Worm (Caenorhabditis elegans) whole organism, young adult: ENCODE data around the gene let-716.

Experiments
- B0019.2 ChIP-seq: fragments of 200-800 bp; sonication (Bioruptor generic); conservative IDR thresholded peaks from 2 replicates; pipeline ENCODE4 v1.3.6; 2022; ENCODE audit warnings: missing genetic modification reagents, missing genetic modification characterization, missing compliant biosample characterization
- B0035.1 ChIP-seq: sonication (generic microtip); optimal IDR thresholded peaks from 2 replicates; lab custom pipeline; 2016; ENCODE audit warnings: missing genetic modification characterization, mild to moderate bottlenecking, missing compliant biosample characterization, missing genotype, missing genetic modification reagents
- B0336.3 ChIP-seq: fragments of 200-800 bp; sonication (Bioruptor generic); IDR thresholded peaks from 2 replicates; pipeline ENCODE4 v1.3.6; 2022; ENCODE audit warnings: missing genetic modification characterization, missing compliant biosample characterization
- C06A6.2 ChIP-seq: fragments of 200-800 bp; sonication (Bioruptor generic); conservative IDR thresholded peaks from 2 replicates; pipeline ENCODE4 v1.3.6; 2022; ENCODE audit warnings: missing genetic modification characterization, missing compliant biosample characterization
- C17E4.6 ChIP-seq: fragments of 200-800 bp; sonication (Bioruptor generic); IDR thresholded peaks from 2 replicates; pipeline ENCODE4 v1.3.6; 2022; ENCODE audit warnings: missing genetic modification reagents, missing genetic modification characterization, missing compliant biosample characterization
- F23B12.7 ChIP-seq: sonication (generic microtip); optimal IDR thresholded peaks from 2 replicates; lab custom pipeline; 2017; ENCODE audit warnings: missing genetic modification characterization, mild to moderate bottlenecking, missing compliant biosample characterization, antibody characterized with exemption, moderate library complexity; ENCODE audit not compliant: insufficient read depth
- F37B4.10 ChIP-seq: fragments of 200-800 bp; sonication (Bioruptor generic); IDR thresholded peaks from 2 replicates; pipeline ENCODE4 v1.3.6; 2022; ENCODE audit warnings: missing genetic modification characterization, missing compliant biosample characterization
- F52B5.7 ChIP-seq: sonication (generic microtip); optimal IDR thresholded peaks from 2 replicates; lab custom pipeline; 2016; ENCODE audit warnings: mild to moderate bottlenecking, missing genetic modification characterization, missing compliant biosample characterization
- F55B11.4 ChIP-seq: sonication (generic microtip); optimal IDR thresholded peaks from 2 replicates; lab custom pipeline; 2016; ENCODE audit warnings: missing compliant biosample characterization, missing genetic modification characterization, borderline replicate concordance; ENCODE audit not compliant: insufficient read depth
- F57C9.4 ChIP-seq: sonication (generic microtip); optimal IDR thresholded peaks from 2 replicates; lab custom pipeline; 2017; ENCODE audit warnings: mild to moderate bottlenecking, missing genetic modification characterization, missing compliant biosample characterization
- T07F8.4 ChIP-seq: sonication (generic microtip); optimal IDR thresholded peaks from 2 replicates; lab custom pipeline; 2016; ENCODE audit warnings: mild to moderate bottlenecking, missing genetic modification characterization, moderate library complexity, missing compliant biosample characterization
- Y53F4B.3 ChIP-seq: fragments of 200-800 bp; sonication (Bioruptor generic); IDR thresholded peaks from 2 replicates; pipeline ENCODE4 v1.3.6; 2022; ENCODE audit warnings: missing genetic modification reagents, missing genetic modification characterization, missing compliant biosample characterization
- Y79H2A.3 ChIP-seq: fragments of 200-800 bp; sonication (Bioruptor generic); conservative IDR thresholded peaks from 2 replicates; pipeline ENCODE4 v1.3.6; 2022; ENCODE audit warnings: missing genetic modification reagents, missing genetic modification characterization, missing compliant biosample characterization
- aptf-2 ChIP-seq: fragments of 200-800 bp; sonication (Bioruptor generic); conservative IDR thresholded peaks from 2 replicates; pipeline ENCODE4 v1.3.6; 2022; ENCODE audit warnings: missing genetic modification reagents, missing genetic modification characterization, missing compliant biosample characterization
- attf-5 ChIP-seq: fragments of 200-800 bp; sonication (Bioruptor generic); optimal IDR thresholded peaks from 2 replicates; lab custom pipeline; 2018; ENCODE audit warnings: mild to moderate bottlenecking, missing genetic modification characterization, missing compliant biosample characterization
- attf-6 ChIP-seq: fragments of 200-800 bp; sonication (Bioruptor generic); IDR thresholded peaks from 2 replicates; pipeline ENCODE4 v1.3.6; 2022; ENCODE audit warnings: missing genetic modification reagents, missing genetic modification characterization, missing compliant biosample characterization
- bed-2 ChIP-seq: fragments of 200-800 bp; sonication (Bioruptor generic); IDR thresholded peaks from 2 replicates; pipeline ENCODE4 v1.3.6; 2022; ENCODE audit warnings: missing genetic modification reagents, missing genetic modification characterization, missing compliant biosample characterization
- ccch-3 ChIP-seq: fragments of 200-800 bp; sonication (Bioruptor generic); optimal IDR thresholded peaks from 2 replicates; lab custom pipeline; 2018; ENCODE audit warnings: mild to moderate bottlenecking, missing genetic modification characterization, missing compliant biosample characterization
- cebp-1 ChIP-seq, 2 experiments: fragments of 200-800 bp in 1 of 2; sonication (Bioruptor generic) in 1 of 2; sonication (generic microtip) in 1 of 2; IDR thresholded peaks in 1 of 2; optimal IDR thresholded peaks in 1 of 2; 2 replicates each; pipeline versions ENCODE4 v1.3.6 to Lab custom; 2017 to 2022; ENCODE audit warnings: missing compliant biosample characterization in 2 of 2, missing genetic modification characterization in 2 of 2, mild to moderate bottlenecking in 1 of 2, missing genetic modification reagents in 1 of 2, moderate library complexity in 1 of 2
- cebp-2 ChIP-seq: fragments of 200-800 bp; sonication (Bioruptor generic); IDR thresholded peaks from 2 replicates; pipeline ENCODE4 v1.3.6; 2022; ENCODE audit warnings: missing genetic modification characterization, missing compliant biosample characterization
- ceh-100 ChIP-seq: fragments of 200-800 bp; sonication (Bioruptor generic); IDR thresholded peaks from 2 replicates; pipeline ENCODE4 v1.3.6; 2022; ENCODE audit warnings: missing genetic modification reagents, missing genetic modification characterization, missing compliant biosample characterization
- ceh-27 ChIP-seq: fragments of 200-800 bp; sonication (Bioruptor generic); optimal IDR thresholded peaks from 2 replicates; lab custom pipeline; 2018; ENCODE audit warnings: mild to moderate bottlenecking, missing genetic modification characterization, moderate library complexity, missing compliant biosample characterization
- ceh-91 ChIP-seq: fragments of 200-800 bp; sonication (Bioruptor generic); IDR thresholded peaks from 2 replicates; pipeline ENCODE4 v1.3.6; 2022; ENCODE audit warnings: missing genetic modification reagents, missing genetic modification characterization, missing compliant biosample characterization
- dox-1 ChIP-seq: fragments of 200-800 bp; sonication (Bioruptor generic); IDR thresholded peaks from 2 replicates; pipeline ENCODE4 v1.3.6; 2022; ENCODE audit warnings: missing genetic modification reagents, missing genetic modification characterization, missing compliant biosample characterization
- dpff-1 ChIP-seq: sonication (generic microtip); optimal IDR thresholded peaks from 2 replicates; lab custom pipeline; 2017; ENCODE audit warnings: mild to moderate bottlenecking, missing genetic modification characterization, missing compliant biosample characterization
- egrh-3 ChIP-seq: fragments of 200-800 bp; sonication (Bioruptor generic); IDR thresholded peaks from 2 replicates; pipeline ENCODE4 v1.3.6; 2022; ENCODE audit warnings: missing genetic modification reagents, missing genetic modification characterization, missing compliant biosample characterization
- fkh-3 ChIP-seq: sonication (generic microtip); optimal IDR thresholded peaks from 2 replicates; lab custom pipeline; 2016; ENCODE audit warnings: mild to moderate bottlenecking, missing genetic modification characterization, missing compliant biosample characterization
- hmg-1.2 ChIP-seq: fragments of 200-800 bp; sonication (Bioruptor generic); IDR thresholded peaks from 2 replicates; pipeline ENCODE4 v1.3.6; 2022; ENCODE audit warnings: missing genetic modification reagents, missing genetic modification characterization, missing compliant biosample characterization
- hrde-1 ChIP-seq: sonication (generic microtip); optimal IDR thresholded peaks from 2 replicates; lab custom pipeline; 2016; ENCODE audit warnings: missing genetic modification characterization, mild to moderate bottlenecking, missing compliant biosample characterization, moderate library complexity, missing genotype, missing genetic modification reagents, borderline replicate concordance
- lag-1 ChIP-seq: fragments of 200-800 bp; sonication (Bioruptor generic); IDR thresholded peaks from 2 replicates; pipeline ENCODE4 v1.3.6; 2022; ENCODE audit warnings: missing genetic modification reagents, missing genetic modification characterization, missing compliant biosample characterization
- let-526 ChIP-seq: fragments of 200-800 bp; sonication (Bioruptor generic); IDR thresholded peaks from 2 replicates; pipeline ENCODE4 v1.3.6; 2022; ENCODE audit warnings: missing genetic modification reagents, missing genetic modification characterization, missing compliant biosample characterization
- lir-1 ChIP-seq: fragments of 200-800 bp; sonication (Bioruptor generic); conservative IDR thresholded peaks from 2 replicates; pipeline ENCODE4 v1.3.6; 2022; ENCODE audit warnings: missing genetic modification reagents, missing genetic modification characterization, missing compliant biosample characterization
- lsy-27 ChIP-seq: sonication (generic microtip); optimal IDR thresholded peaks from 2 replicates; lab custom pipeline; 2017; ENCODE audit warnings: missing genetic modification characterization, mild to moderate bottlenecking, missing compliant biosample characterization, antibody characterized with exemption, missing genotype, borderline replicate concordance; ENCODE audit not compliant: insufficient read depth
- madf-6 ChIP-seq: fragments of 200-800 bp; sonication (Bioruptor generic); IDR thresholded peaks from 2 replicates; pipeline ENCODE4 v1.3.6; 2022; ENCODE audit warnings: missing genetic modification reagents, missing genetic modification characterization, missing compliant biosample characterization
- mxl-1 ChIP-seq: sonication (generic microtip); optimal IDR thresholded peaks from 2 replicates; lab custom pipeline; 2016; ENCODE audit warnings: missing genetic modification characterization, missing compliant biosample characterization
- nfyb-1 ChIP-seq: fragments of 200-800 bp; sonication (Bioruptor generic); IDR thresholded peaks from 2 replicates; pipeline ENCODE4 v1.3.6; 2022; ENCODE audit warnings: missing genetic modification reagents, missing genetic modification characterization, missing compliant biosample characterization
- nhr-27 ChIP-seq: fragments of 200-800 bp; sonication (Bioruptor generic); optimal IDR thresholded peaks from 2 replicates; lab custom pipeline; 2018; ENCODE audit warnings: mild to moderate bottlenecking, missing genetic modification characterization, moderate library complexity, missing compliant biosample characterization
- nhr-80 ChIP-seq: sonication (generic microtip); optimal IDR thresholded peaks from 2 replicates; lab custom pipeline; 2016; ENCODE audit warnings: missing genetic modification characterization, missing compliant biosample characterization
- nhr-90 ChIP-seq: sonication (generic microtip); optimal IDR thresholded peaks from 2 replicates; lab custom pipeline; 2016; ENCODE audit warnings: missing genotype, mild to moderate bottlenecking, missing genetic modification characterization, missing compliant biosample characterization
- rcor-1 ChIP-seq: fragments of 200-800 bp; sonication (Bioruptor generic); IDR thresholded peaks from 2 replicates; pipeline ENCODE4 v1.3.6; 2022; ENCODE audit warnings: missing genetic modification reagents, missing genetic modification characterization, missing compliant biosample characterization
- rpc-1 ChIP-seq, 2 experiments: fragments of 150-350 bp in 1 of 2; sonication (generic microtip) in 1 of 2; optimal IDR thresholded peaks; 2 replicates each; lab custom pipeline; 2014 to 2018; ENCODE audit warnings: missing biosample characterization in 1 of 2, missing genetic modification characterization in 1 of 2, missing genetic modification reagents in 1 of 2, missing genotype in 1 of 2
- sdz-38 ChIP-seq: sonication (generic microtip); optimal IDR thresholded peaks from 2 replicates; lab custom pipeline; 2016; ENCODE audit warnings: missing genotype, missing genetic modification characterization, missing compliant biosample characterization
- sea-2 ChIP-seq: fragments of 200-800 bp; sonication (Bioruptor generic); IDR thresholded peaks from 2 replicates; pipeline ENCODE4 v1.3.6; 2022; ENCODE audit warnings: missing genetic modification characterization, missing compliant biosample characterization
- snpc-1.1 ChIP-seq: sonication (generic microtip); optimal IDR thresholded peaks from 2 replicates; lab custom pipeline; 2017; ENCODE audit warnings: missing genetic modification characterization, mild to moderate bottlenecking, missing compliant biosample characterization, antibody characterized with exemption, moderate library complexity, missing genotype, missing genetic modification reagents; ENCODE audit not compliant: insufficient read depth
- somi-1 ChIP-seq: fragments of 200-800 bp; sonication (Bioruptor generic); optimal IDR thresholded peaks from 2 replicates; lab custom pipeline; 2018; ENCODE audit warnings: mild to moderate bottlenecking, missing genetic modification characterization, missing compliant biosample characterization
- zfh-2 ChIP-seq: fragments of 200-800 bp; sonication (Bioruptor generic); conservative IDR thresholded peaks from 2 replicates; pipeline ENCODE4 v1.3.6; 2022; ENCODE audit warnings: missing genetic modification reagents, missing genetic modification characterization, missing compliant biosample characterization
- ztf-28 ChIP-seq: fragments of 200-800 bp; sonication (Bioruptor generic); IDR thresholded peaks from 2 replicates; pipeline ENCODE4 v1.3.6; 2022; ENCODE audit warnings: missing genetic modification reagents, missing genetic modification characterization, missing compliant biosample characterization

let-716 gene

ce11 chrIII:6431766-6432228 is 48.4 kb downstream of the let-716 start, which contains the start of the genes mrps-17 and txdc-9 (continued):
- TF ChIP-seq ztf-28 (no peak), F55B11.4 (no peak), nhr-80 (tag; lab: Kevin White, UChicago) (no peak), dox-1 (GFP tag; lab: Robert Waterston, UW) (peak; percentile 40; the same call in 1 of the 2 replicates), sea-2 (GFP tag; lab: Robert Waterston, UW) (no peak), somi-1 (GFP tag; lab: Kevin White, UChicago) (no peak), rcor-1 (GFP tag; lab: Robert Waterston, UW) (no peak), ceh-27 (GFP tag; lab: Kevin White, UChicago) (peak; percentile 55), F52B5.7 (tag; lab: Kevin White, UChicago) (no peak), C06A6.2 (GFP tag; lab: Robert Waterston, UW) (no peak), Y53F4B.3 (GFP tag; lab: Robert Waterston, UW) (no peak), B0019.2 (GFP tag; lab: Robert Waterston, UW) (0 out of 2 replicates have a peak, but pooled peaks have one; percentile 39), F37B4.10 (GFP tag; lab: Robert Waterston, UW) (no peak), B0035.1 (tag; lab: Kevin White, UChicago) (no peak), lir-1 (GFP tag; lab: Robert Waterston, UW) (no peak), nhr-27 (tag; lab: Kevin White, UChicago) (no peak), cebp-2 (GFP tag; lab: Robert Waterston, UW) (no peak), let-526 (GFP tag; lab: Robert Waterston, UW) (no peak), ceh-100 (no peak), F23B12.7 (tag; lab: Kevin White, UChicago) (peak; percentile 85), sdz-38 (no peak), madf-6 (GFP tag; lab: Robert Waterston, UW) (peak; percentile 16; the same call in 1 of the 2 replicates), egrh-3 (GFP tag; lab: Robert Waterston, UW) (no peak), ceh-91 (GFP tag; lab: Robert Waterston, UW) (no peak), F57C9.4 (tag; lab: Kevin White, UChicago) (no peak), Y79H2A.3 (GFP tag; lab: Robert Waterston, UW) (no peak), aptf-2 (GFP tag; lab: Robert Waterston, UW) (no peak), hmg-1.2 (GFP tag; lab: Robert Waterston, UW) (peak; percentile 47; the same call in 1 of the 2 replicates), fkh-3 (no peak), ccch-3 (GFP tag; lab: Kevin White, UChicago) (no peak), snpc-1.1 (tag; lab: Kevin White, UChicago) (peak; percentile 27), bed-2 (GFP tag; lab: Robert Waterston, UW) (no peak), T07F8.4 (no peak), attf-5 (GFP tag; lab: Kevin White, UChicago) (peak; percentile 71), rpc-1 (optimal IDR thresholded peaks at IDR 0.05; lab: Kevin White, UChicago) (no peak), rpc-1 (tag; optimal IDR thresholded peaks at IDR 0.05; lab: Kevin White, UChicago) (no peak), lag-1 (GFP tag; lab: Robert Waterston, UW) (no peak), cebp-1 (GFP tag; IDR thresholded peaks at IDR 0.05; lab: Robert Waterston, UW) (no peak), cebp-1 (tag; optimal IDR thresholded peaks at IDR 0.05; lab: Kevin White, UChicago) (peak; percentile 48), nhr-90 (tag; lab: Kevin White, UChicago) (no peak), mxl-1 (tag; lab: Kevin White, UChicago) (no peak), B0336.3 (GFP tag; lab: Robert Waterston, UW) (no peak), attf-6 (GFP tag; lab: Robert Waterston, UW) (no peak), nfyb-1 (GFP tag; lab: Robert Waterston, UW) (no peak), lsy-27 (no peak), dpff-1 (tag; lab: Kevin White, UChicago) (no peak), zfh-2 (no peak), hrde-1 (tag; lab: Kevin White, UChicago) (no peak), C17E4.6 (GFP tag; lab: Robert Waterston, UW) (no peak)
